Worm (Caenorhabditis elegans) whole organism, young adult: Measurements from ENCODE around the gene B0336.7.

Source experiments
- B0336.3 ChIP-seq: fragments of 200-800 bp; sonication (Bioruptor generic); IDR thresholded peaks from 2 replicates; pipeline ENCODE4 v1.3.6; 2022; ENCODE audit warnings: missing genetic modification characterization, missing compliant biosample characterization
- Y53G8AR.9 ChIP-seq: fragments of 200-800 bp; sonication (Bioruptor generic); conservative IDR thresholded peaks from 2 replicates; pipeline ENCODE4 v1.3.6; 2022; ENCODE audit warnings: missing genetic modification reagents, missing genetic modification characterization, missing compliant biosample characterization
- Y56A3A.18 ChIP-seq: fragments of 200-800 bp; sonication (Bioruptor generic); IDR thresholded peaks from 2 replicates; pipeline ENCODE4 v1.3.6; 2022; ENCODE audit warnings: missing genetic modification reagents, missing genetic modification characterization, missing compliant biosample characterization
- Y79H2A.3 ChIP-seq: fragments of 200-800 bp; sonication (Bioruptor generic); conservative IDR thresholded peaks from 2 replicates; pipeline ENCODE4 v1.3.6; 2022; ENCODE audit warnings: missing genetic modification reagents, missing genetic modification characterization, missing compliant biosample characterization
- ama-1 ChIP-seq, 3 experiments: fragments of 150-350 bp in 1 of 3; sonication (generic microtip) in 2 of 3; optimal IDR thresholded peaks; 2 replicates each; lab custom pipeline; 2014 to 2018; ENCODE audit warnings: missing biosample characterization in 2 of 3, missing genetic modification characterization in 2 of 3, missing genetic modification reagents in 2 of 3
- aptf-2 ChIP-seq: fragments of 200-800 bp; sonication (Bioruptor generic); conservative IDR thresholded peaks from 2 replicates; pipeline ENCODE4 v1.3.6; 2022; ENCODE audit warnings: missing genetic modification reagents, missing genetic modification characterization, missing compliant biosample characterization
- ccch-3 ChIP-seq: fragments of 200-800 bp; sonication (Bioruptor generic); optimal IDR thresholded peaks from 2 replicates; lab custom pipeline; 2018; ENCODE audit warnings: mild to moderate bottlenecking, missing genetic modification characterization, missing compliant biosample characterization
- cebp-1 ChIP-seq, 2 experiments: fragments of 200-800 bp in 1 of 2; sonication (Bioruptor generic) in 1 of 2; sonication (generic microtip) in 1 of 2; IDR thresholded peaks in 1 of 2; optimal IDR thresholded peaks in 1 of 2; 2 replicates each; pipeline versions ENCODE4 v1.3.6 to Lab custom; 2017 to 2022; ENCODE audit warnings: missing compliant biosample characterization in 2 of 2, missing genetic modification characterization in 2 of 2, mild to moderate bottlenecking in 1 of 2, missing genetic modification reagents in 1 of 2, moderate library complexity in 1 of 2
- efl-1 ChIP-seq: fragments of 150-350 bp; optimal IDR thresholded peaks from 2 replicates; lab custom pipeline; 2014; ENCODE audit warnings: missing biosample characterization, missing genetic modification reagents, missing genetic modification characterization
- egl-44 ChIP-seq: fragments of 200-800 bp; sonication (Bioruptor generic); IDR thresholded peaks from 2 replicates; pipeline ENCODE4 v1.3.6; 2022; ENCODE audit warnings: missing genetic modification reagents, missing genetic modification characterization, missing compliant biosample characterization
- fkh-3 ChIP-seq: sonication (generic microtip); optimal IDR thresholded peaks from 2 replicates; lab custom pipeline; 2016; ENCODE audit warnings: mild to moderate bottlenecking, missing genetic modification characterization, missing compliant biosample characterization
- him-1 ChIP-seq: sonication (generic microtip); optimal IDR thresholded peaks from 2 replicates; lab custom pipeline; 2016; ENCODE audit warnings: missing genotype, missing genetic modification reagents, missing genetic modification characterization, missing compliant biosample characterization
- hsf-1 ChIP-seq: fragments of 200-800 bp; sonication (Bioruptor generic); IDR thresholded peaks from 2 replicates; pipeline ENCODE4 v1.3.6; 2022; ENCODE audit warnings: missing genetic modification reagents, missing genetic modification characterization, missing compliant biosample characterization
- let-607 ChIP-seq, 2 experiments: fragments of 200-800 bp in 1 of 2; sonication (Bioruptor generic) in 1 of 2; sonication (generic microtip) in 1 of 2; optimal IDR thresholded peaks; 2 replicates each; lab custom pipeline; 2016 to 2018; ENCODE audit warnings: mild to moderate bottlenecking in 2 of 2, missing compliant biosample characterization in 2 of 2, missing genetic modification characterization in 2 of 2, moderate library complexity in 2 of 2, missing genotype in 1 of 2
- lir-1 ChIP-seq: fragments of 200-800 bp; sonication (Bioruptor generic); conservative IDR thresholded peaks from 2 replicates; pipeline ENCODE4 v1.3.6; 2022; ENCODE audit warnings: missing genetic modification reagents, missing genetic modification characterization, missing compliant biosample characterization
- lsy-27 ChIP-seq: sonication (generic microtip); optimal IDR thresholded peaks from 2 replicates; lab custom pipeline; 2017; ENCODE audit warnings: missing genetic modification characterization, mild to moderate bottlenecking, missing compliant biosample characterization, antibody characterized with exemption, missing genotype, borderline replicate concordance; ENCODE audit not compliant: insufficient read depth
- madf-3 ChIP-seq: fragments of 200-800 bp; sonication (Bioruptor generic); IDR thresholded peaks from 2 replicates; pipeline ENCODE4 v1.3.6; 2022; ENCODE audit warnings: missing genetic modification reagents, missing genetic modification characterization, missing compliant biosample characterization
- nfya-2 ChIP-seq: fragments of 200-800 bp; sonication (Bioruptor generic); IDR thresholded peaks from 2 replicates; pipeline ENCODE4 v1.3.6; 2022; ENCODE audit warnings: missing genetic modification reagents, missing genetic modification characterization, missing compliant biosample characterization
- nfyb-1 ChIP-seq: fragments of 200-800 bp; sonication (Bioruptor generic); IDR thresholded peaks from 2 replicates; pipeline ENCODE4 v1.3.6; 2022; ENCODE audit warnings: missing genetic modification reagents, missing genetic modification characterization, missing compliant biosample characterization
- rpc-1 ChIP-seq, 2 experiments: fragments of 150-350 bp in 1 of 2; sonication (generic microtip) in 1 of 2; optimal IDR thresholded peaks; 2 replicates each; lab custom pipeline; 2014 to 2018; ENCODE audit warnings: missing biosample characterization in 1 of 2, missing genetic modification characterization in 1 of 2, missing genetic modification reagents in 1 of 2, missing genotype in 1 of 2
- snpc-3.4 ChIP-seq: sonication (generic microtip); optimal IDR thresholded peaks from 2 replicates; lab custom pipeline; 2017; ENCODE audit warnings: missing genetic modification characterization, mild to moderate bottlenecking, missing compliant biosample characterization, antibody characterized with exemption, moderate library complexity, missing genotype, missing genetic modification reagents
- tlf-1 ChIP-seq: fragments of 200-800 bp; sonication (Bioruptor generic); optimal IDR thresholded peaks from 2 replicates; lab custom pipeline; 2018; ENCODE audit warnings: mild to moderate bottlenecking, missing genetic modification characterization, missing compliant biosample characterization
- unc-130 ChIP-seq: sonication (generic microtip); optimal IDR thresholded peaks from 2 replicates; lab custom pipeline; 2016; ENCODE audit warnings: missing genetic modification reagents, missing genetic modification characterization, missing compliant biosample characterization
- zfh-2 ChIP-seq: fragments of 200-800 bp; sonication (Bioruptor generic); conservative IDR thresholded peaks from 2 replicates; pipeline ENCODE4 v1.3.6; 2022; ENCODE audit warnings: missing genetic modification reagents, missing genetic modification characterization, missing compliant biosample characterization
- ztf-22 ChIP-seq: fragments of 200-800 bp; sonication (Bioruptor generic); optimal IDR thresholded peaks from 2 replicates; lab custom pipeline; 2018; ENCODE audit warnings: mild to moderate bottlenecking, missing genetic modification characterization, moderate library complexity, missing compliant biosample characterization
- ztf-25 ChIP-seq: fragments of 200-800 bp; sonication (Bioruptor generic); IDR thresholded peaks from 2 replicates; pipeline ENCODE4 v1.3.6; 2022; ENCODE audit warnings: missing genetic modification reagents, missing genetic modification characterization, missing compliant biosample characterization

The B0336.7 gene

DNA sequence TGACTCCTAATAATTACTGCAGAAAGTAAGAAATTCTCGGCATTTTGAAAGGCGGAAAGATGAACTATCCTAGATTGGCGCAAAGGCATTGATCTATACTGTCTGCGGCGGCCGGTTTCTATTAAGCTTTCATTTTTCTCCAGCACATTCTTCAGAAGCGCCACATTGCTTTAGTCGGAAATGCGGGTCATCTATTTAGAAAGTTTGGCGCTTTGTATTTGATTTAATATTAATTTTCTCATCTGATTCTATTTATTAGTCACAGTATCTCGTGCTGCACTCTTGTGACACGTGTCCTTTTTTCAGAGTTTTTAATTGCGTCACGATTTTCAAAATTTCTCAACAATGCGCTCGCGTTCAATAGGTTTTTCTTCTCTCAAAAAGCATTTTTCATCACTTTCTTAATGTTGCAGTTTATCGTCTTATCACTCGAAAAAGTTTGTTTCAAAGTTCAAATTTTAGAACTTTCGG, 17.9 kb upstream of the B0336.7 start:
- TF ChIP-seq B0336.3 (GFP tag; lab: Robert Waterston, UW) (peak; percentile 50; the same call in 1 of the 2 replicates), snpc-3.4 (tag; lab: Kevin White, UChicago) (peak; percentile 50), Y53G8AR.9 (GFP tag; lab: Robert Waterston, UW) (peak; percentile 64; the same call in 1 of the 2 replicates), hsf-1 (no peak), ccch-3 (no peak), lir-1 (no peak), efl-1 (GFP tag; lab: Kevin White, UChicago) (peak; percentile 1), let-607 (tag; optimal IDR thresholded peaks at IDR 0.05; lab: Kevin White, UChicago) (peak in 1 of 2 experiments; percentile 90), egl-44 (GFP tag; lab: Robert Waterston, UW) (no peak), nfyb-1 (0 out of 2 replicates have a peak, but pooled peaks have one; percentile 11), madf-3 (GFP tag; lab: Robert Waterston, UW) (0 out of 2 replicates have a peak, but pooled peaks have one; percentile 47), Y56A3A.18 (GFP tag; lab: Robert Waterston, UW) (0 out of 2 replicates have a peak, but pooled peaks have one; percentile 23)
- TF ChIP-seq, all 124 proteins: peak for 8

- peak; percentile 84 for TF ChIP-seq B0336.3 (GFP tag; lab: Robert Waterston, UW)
- TF ChIP-seq unc-130 (GFP tag; lab: Kevin White, UChicago): no peak
- TF ChIP-seq tlf-1 (GFP tag; lab: Kevin White, UChicago): peak; percentile 30
- TF ChIP-seq ama-1 (optimal IDR thresholded peaks at IDR 0.05; lab: Kevin White, UChicago): peak; percentile 11
- TF ChIP-seq ama-1 (GFP tag; optimal IDR thresholded peaks at IDR 0.05; lab: Kevin White, UChicago): peak in 1 of 2 experiments; percentile 84
- TF ChIP-seq him-1 (tag; lab: Kevin White, UChicago): no peak
- no peak for TF ChIP-seq Y79H2A.3 (GFP tag; lab: Robert Waterston, UW)
- no peak for TF ChIP-seq fkh-3 (tag; lab: Kevin White, UChicago)
Observed at ce11 chrIII:5714230-5714983, 17.2 kb upstream of the B0336.7 start, which contains the start of gene arf-1. Gene arf-1 (plus strand): TSS chrIII:5714886.

DNA sequence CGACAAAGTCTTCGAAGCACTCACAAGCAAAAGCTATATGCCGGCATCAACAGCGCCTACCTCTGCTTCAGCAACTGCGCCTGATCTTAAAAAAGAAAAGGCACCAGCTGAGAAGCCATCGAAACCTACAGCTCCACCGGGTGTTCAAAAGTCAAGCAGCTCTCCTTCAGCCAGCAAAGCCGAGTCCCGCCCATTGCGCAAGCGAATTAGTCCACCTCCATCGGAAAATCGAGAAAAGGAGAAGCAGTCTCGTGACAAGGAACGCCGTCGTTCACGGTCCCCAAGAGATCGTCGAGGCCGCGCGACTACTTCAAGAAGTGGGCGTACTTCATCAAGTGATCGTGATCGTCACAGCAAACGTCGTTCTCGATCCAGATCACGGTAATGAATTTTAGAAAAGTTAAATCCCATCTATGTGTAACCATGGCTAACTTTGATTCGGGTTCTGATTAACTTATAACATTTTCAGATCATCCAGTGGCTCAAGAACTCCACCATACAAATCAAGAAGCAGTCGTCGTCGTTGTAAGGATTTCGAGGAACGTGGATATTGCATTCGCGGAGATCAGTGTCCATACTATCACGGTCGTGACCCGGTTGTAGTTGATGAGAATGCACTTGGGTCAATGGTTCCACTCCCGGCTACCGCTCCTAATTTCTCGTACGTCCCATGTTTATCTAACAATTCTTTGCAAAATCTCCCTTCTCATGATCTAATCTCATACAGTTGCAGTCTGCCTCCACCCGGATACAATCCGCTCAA, 14.9 kb upstream of the B0336.7 start:
- TF ChIP-seq B0336.3 (GFP tag; lab: Robert Waterston, UW) (0 out of 2 replicates have a peak, but pooled peaks have one; percentile 25), zfh-2 (GFP tag; lab: Robert Waterston, UW) (peak; percentile 58; the same call in 1 of the 2 replicates), rpc-1 (optimal IDR thresholded peaks at IDR 0.05; lab: Kevin White, UChicago) (no peak), rpc-1 (tag; optimal IDR thresholded peaks at IDR 0.05; lab: Kevin White, UChicago) (no peak)

DNA sequence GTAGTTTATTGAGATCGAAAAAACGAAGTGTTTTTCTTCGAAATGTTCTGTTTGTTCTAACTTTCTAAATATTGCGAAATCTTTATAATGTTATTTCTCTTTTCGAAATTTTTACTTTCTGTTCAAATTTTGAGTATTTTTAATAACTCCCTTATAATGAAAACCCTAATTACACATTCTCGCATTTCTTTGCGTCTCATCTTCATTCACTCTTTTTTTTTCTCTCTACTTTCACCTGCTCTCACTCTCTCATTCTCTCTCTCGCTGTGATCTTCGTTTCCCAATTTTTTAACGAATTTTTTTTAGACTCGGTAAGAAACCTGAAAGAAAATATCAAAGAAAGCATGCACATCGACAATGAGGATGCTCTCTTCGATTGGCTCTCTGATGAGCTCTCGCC, 14.1 kb upstream of the B0336.7 start, which contains the start of gene rbm-26:
rbm-26 (plus strand) TSS at position 301 of the 400 bp plus-strand sequence.
- no peak for TF ChIP-seq lsy-27 (tag; lab: Kevin White, UChicago)
- TF ChIP-seq ztf-25 (GFP tag; lab: Robert Waterston, UW): no peak
- TF ChIP-seq nfya-2 (GFP tag; lab: Robert Waterston, UW): no peak
- no peak for TF ChIP-seq aptf-2
- TF ChIP-seq cebp-1 (GFP tag; IDR thresholded peaks at IDR 0.05; lab: Robert Waterston, UW): no peak
- peak; percentile 82 for TF ChIP-seq cebp-1 (tag; optimal IDR thresholded peaks at IDR 0.05; lab: Kevin White, UChicago)
- no peak for TF ChIP-seq ztf-22 (GFP tag; lab: Kevin White, UChicago)
- TF ChIP-seq, all 124 proteins: peak for 1
